Fruit fly (Drosophila melanogaster): Measurements from ENCODE around the gene CG34267.

CG34267 gene

dm6 chr3L:505782-506408 lies 5.6 kb upstream of the CG34267 start:
- no peak for TF ChIP-seq pan (optimal IDR thresholded peaks at IDR 0.05)
- no peak for TF ChIP-seq EcR (GFP tag; optimal IDR thresholded peaks at IDR 0.05)
- no peak for TF ChIP-seq CG8478 (optimal IDR thresholded peaks at IDR 0.05)
- no peak for TF ChIP-seq psq (optimal IDR thresholded peaks at IDR 0.05)
- TF ChIP-seq usp (GFP tag; optimal IDR thresholded peaks at IDR 0.05) = no peak

dm6 chr3L:490808-491114 lies 9.5 kb downstream of the CG34267 start:
- TF ChIP-seq EcR (GFP tag; optimal IDR thresholded peaks at IDR 0.05) (no peak), Dll (optimal IDR thresholded peaks at IDR 0.05) (no peak), CG8478 (optimal IDR thresholded peaks at IDR 0.05) (no peak), usp (GFP tag; optimal IDR thresholded peaks at IDR 0.05) (no peak), psq (optimal IDR thresholded peaks at IDR 0.05) (no peak), pan (optimal IDR thresholded peaks at IDR 0.05) (no peak)

- TF ChIP-seq psq (optimal IDR thresholded peaks at IDR 0.05) = no peak
- no peak for TF ChIP-seq usp (GFP tag; optimal IDR thresholded peaks at IDR 0.05)
- TF ChIP-seq CG8478 (optimal IDR thresholded peaks at IDR 0.05) = no peak
- TF ChIP-seq pan (optimal IDR thresholded peaks at IDR 0.05) = no peak
Observed at dm6 chr3L:489922-490807, 10.1 kb downstream of the CG34267 start.

dm6 chr3L:489354-489753 lies 10.9 kb downstream of the CG34267 start:
- TF ChIP-seq EcR (GFP tag; optimal IDR thresholded peaks at IDR 0.05) (no peak), Dll (optimal IDR thresholded peaks at IDR 0.05) (no peak), CG8478 (optimal IDR thresholded peaks at IDR 0.05) (no peak), usp (GFP tag; optimal IDR thresholded peaks at IDR 0.05) (no peak), psq (optimal IDR thresholded peaks at IDR 0.05) (no peak), pan (optimal IDR thresholded peaks at IDR 0.05) (no peak)

- TF ChIP-seq psq (optimal IDR thresholded peaks at IDR 0.05) (no peak), usp (GFP tag; optimal IDR thresholded peaks at IDR 0.05) (no peak), EcR (GFP tag; optimal IDR thresholded peaks at IDR 0.05) (no peak), pan (optimal IDR thresholded peaks at IDR 0.05) (no peak), Dll (optimal IDR thresholded peaks at IDR 0.05) (no peak), CG8478 (optimal IDR thresholded peaks at IDR 0.05) (no peak)
Observed at dm6 chr3L:488612-489011, 11.6 kb downstream of the CG34267 start.

- TF ChIP-seq EcR (GFP tag; optimal IDR thresholded peaks at IDR 0.05) (no peak), psq (optimal IDR thresholded peaks at IDR 0.05) (no peak), pan (optimal IDR thresholded peaks at IDR 0.05) (no peak), Dll (optimal IDR thresholded peaks at IDR 0.05) (no peak), CG8478 (optimal IDR thresholded peaks at IDR 0.05) (no peak), usp (GFP tag; optimal IDR thresholded peaks at IDR 0.05) (no peak)
Observed at dm6 chr3L:488159-488558, 12.1 kb downstream of the CG34267 start.

dm6 chr3L:485393-485792 lies 14.9 kb downstream of the CG34267 start:
- TF ChIP-seq Dll (optimal IDR thresholded peaks at IDR 0.05) = no peak
- no peak for TF ChIP-seq EcR (GFP tag; optimal IDR thresholded peaks at IDR 0.05)
- TF ChIP-seq usp (GFP tag; optimal IDR thresholded peaks at IDR 0.05) = no peak
- TF ChIP-seq psq (optimal IDR thresholded peaks at IDR 0.05) = no peak
- TF ChIP-seq CG8478 (optimal IDR thresholded peaks at IDR 0.05) = no peak
- TF ChIP-seq pan (optimal IDR thresholded peaks at IDR 0.05) = no peak

dm6 chr3L:484554-485305 lies 15.5 kb downstream of the CG34267 start:
- TF ChIP-seq usp (GFP tag; optimal IDR thresholded peaks at IDR 0.05) (no peak), EcR (GFP tag; optimal IDR thresholded peaks at IDR 0.05) (peak in 1 of 2 experiments; percentile 49)

dm6 chr3L:483818-484217 lies 16.4 kb downstream of the CG34267 start:
- TF ChIP-seq psq (optimal IDR thresholded peaks at IDR 0.05) (no peak), usp (GFP tag; optimal IDR thresholded peaks at IDR 0.05) (no peak), EcR (GFP tag; optimal IDR thresholded peaks at IDR 0.05) (no peak), Dll (optimal IDR thresholded peaks at IDR 0.05) (no peak), pan (optimal IDR thresholded peaks at IDR 0.05) (no peak), CG8478 (optimal IDR thresholded peaks at IDR 0.05) (no peak)

dm6 chr3L:473064-473463 lies 27.2 kb downstream of the CG34267 start:
- TF ChIP-seq usp (GFP tag; optimal IDR thresholded peaks at IDR 0.05) = no peak

- TF ChIP-seq pan (optimal IDR thresholded peaks at IDR 0.05) (no peak), Dll (optimal IDR thresholded peaks at IDR 0.05) (no peak), CG8478 (optimal IDR thresholded peaks at IDR 0.05) (no peak), EcR (GFP tag; optimal IDR thresholded peaks at IDR 0.05) (no peak), psq (optimal IDR thresholded peaks at IDR 0.05) (no peak), usp (GFP tag; optimal IDR thresholded peaks at IDR 0.05) (no peak)
Observed at dm6 chr3L:471199-471598, 29.1 kb downstream of the CG34267 start.

dm6 chr3L:465433-465832 lies 34.8 kb downstream of the CG34267 start:
- TF ChIP-seq usp (GFP tag; optimal IDR thresholded peaks at IDR 0.05) = no peak
- TF ChIP-seq psq (optimal IDR thresholded peaks at IDR 0.05) = no peak
- no peak for TF ChIP-seq EcR (GFP tag; optimal IDR thresholded peaks at IDR 0.05)
- no peak for TF ChIP-seq CG8478 (optimal IDR thresholded peaks at IDR 0.05)
- TF ChIP-seq pan (optimal IDR thresholded peaks at IDR 0.05) = no peak
- no peak for TF ChIP-seq Dll (optimal IDR thresholded peaks at IDR 0.05)
